Worm (Caenorhabditis elegans): ENCODE data around the gene cutl-5.

DNA sequence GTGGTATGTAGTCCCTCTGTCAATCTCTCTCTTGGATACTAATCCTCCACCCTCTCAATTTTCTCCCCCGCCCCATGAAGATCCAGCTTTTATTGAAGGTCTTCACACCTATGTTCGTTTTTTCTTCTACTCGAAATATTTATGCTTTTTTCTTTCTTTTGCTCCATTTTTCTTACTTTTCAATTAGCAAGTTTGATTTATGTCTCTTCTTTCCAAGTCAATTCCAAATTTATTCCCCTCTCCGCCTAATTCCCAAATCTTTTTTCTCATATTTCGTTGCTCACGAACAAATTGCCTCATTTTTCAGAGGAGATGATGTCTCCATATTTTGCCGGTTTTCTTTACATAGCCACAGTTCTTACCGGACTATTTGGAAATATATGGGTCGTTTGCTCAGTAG lies 28.6 kb upstream of the cutl-5 start, which contains the start of gene npr-31:
- TF ChIP-seq cog-1 (tag; optimal IDR thresholded peaks at IDR 0.05), result no peak
- TF ChIP-seq med-1 (GFP tag; optimal IDR thresholded peaks at IDR 0.05; ENCODE audit: insufficient read depth), result no peak
- no peak for TF ChIP-seq flt-1 (GFP tag; IDR thresholded peaks at IDR 0.05)
- TF ChIP-seq ztf-29 (GFP tag; IDR thresholded peaks at IDR 0.05), result no peak
- TF ChIP-seq klf-2 (GFP tag; conservative IDR thresholded peaks at IDR 0.05), result no peak
- no peak for TF ChIP-seq ref-1 (GFP tag; conservative IDR thresholded peaks at IDR 0.05)
- TF ChIP-seq ztf-23 (GFP tag; IDR thresholded peaks at IDR 0.05), result no peak

All from whole organism, midembryonic.